Worm (Caenorhabditis elegans) whole organism, late embryonic: ENCODE data around the gene mpz-4.

Experiments used
- C08G9.2 ChIP-seq: sonication (generic microtip); optimal IDR thresholded peaks from 2 replicates; lab custom pipeline; 2016; ENCODE audit warnings: mild to moderate bottlenecking, missing genetic modification characterization, moderate library complexity, missing compliant biosample characterization
- C38D4.7 ChIP-seq: fragments of 200-800 bp; sonication (Bioruptor generic); optimal IDR thresholded peaks from 2 replicates; lab custom pipeline; 2018; ENCODE audit warnings: mild to moderate bottlenecking, missing genetic modification characterization, moderate library complexity, missing compliant biosample characterization
- F13H6.1 ChIP-seq: sonication (generic microtip); optimal IDR thresholded peaks from 2 replicates; lab custom pipeline; 2016; ENCODE audit warnings: missing genetic modification characterization, missing compliant biosample characterization
- Y22D7AL.16 ChIP-seq: sonication (generic microtip); optimal IDR thresholded peaks from 2 replicates; lab custom pipeline; 2016; ENCODE audit warnings: missing genetic modification characterization, missing compliant biosample characterization
- ahr-1 ChIP-seq: sonication (generic microtip); optimal IDR thresholded peaks from 2 replicates; lab custom pipeline; 2016; ENCODE audit warnings: missing genetic modification characterization, missing compliant biosample characterization
- ama-1 ChIP-seq: fragments of 150-350 bp; optimal IDR thresholded peaks from 2 replicates; lab custom pipeline; 2014
- ceh-14 ChIP-seq: sonication (generic microtip); optimal IDR thresholded peaks from 2 replicates; lab custom pipeline; 2016; ENCODE audit warnings: missing genotype, missing genetic modification characterization, missing compliant biosample characterization
- ceh-2 ChIP-seq: sonication (generic microtip); optimal IDR thresholded peaks from 2 replicates; lab custom pipeline; 2016; ENCODE audit warnings: missing genotype, missing genetic modification characterization, missing compliant biosample characterization
- ceh-22 ChIP-seq: sonication (generic microtip); optimal IDR thresholded peaks from 2 replicates; lab custom pipeline; 2017; ENCODE audit warnings: missing biosample characterization, missing genetic modification characterization
- ceh-24 ChIP-seq: sonication (generic microtip); optimal IDR thresholded peaks from 2 replicates; lab custom pipeline; 2016; ENCODE audit warnings: mild to moderate bottlenecking, missing genetic modification characterization, missing compliant biosample characterization
- ceh-30 ChIP-seq: fragments of 150-350 bp; optimal IDR thresholded peaks from 2 replicates; lab custom pipeline; 2014; ENCODE audit warnings: missing biosample characterization, missing genetic modification characterization
- ceh-34 ChIP-seq: sonication (generic microtip); optimal IDR thresholded peaks from 2 replicates; lab custom pipeline; 2016; ENCODE audit warnings: mild to moderate bottlenecking, missing genetic modification characterization, missing compliant biosample characterization
- ceh-45 ChIP-seq: fragments of 200-800 bp; sonication (Bioruptor generic); IDR thresholded peaks from 2 replicates; pipeline ENCODE4 v1.3.6; 2022; ENCODE audit warnings: missing genetic modification reagents, missing genetic modification characterization, missing compliant biosample characterization
- ceh-48 ChIP-seq: sonication (generic microtip); optimal IDR thresholded peaks from 2 replicates; lab custom pipeline; 2016; ENCODE audit warnings: missing genetic modification characterization, inconsistent platforms, missing compliant biosample characterization
- ceh-9 ChIP-seq: sonication (generic microtip); optimal IDR thresholded peaks from 2 replicates; lab custom pipeline; 2016; ENCODE audit warnings: mild to moderate bottlenecking, missing genetic modification characterization, inconsistent platforms, missing compliant biosample characterization
- che-1 ChIP-seq: sonication (generic microtip); optimal IDR thresholded peaks from 2 replicates; lab custom pipeline; 2016; ENCODE audit warnings: mild to moderate bottlenecking, missing genetic modification characterization, missing compliant biosample characterization
- dmd-4 ChIP-seq: sonication (generic microtip); optimal IDR thresholded peaks from 2 replicates; lab custom pipeline; 2016; ENCODE audit warnings: borderline replicate concordance, missing genetic modification characterization, missing compliant biosample characterization
- elt-2 ChIP-seq: sonication (generic microtip); optimal IDR thresholded peaks from 2 replicates; lab custom pipeline; 2016; ENCODE audit warnings: missing genetic modification reagents, missing genetic modification characterization, missing compliant biosample characterization
- elt-4 ChIP-seq: sonication (generic microtip); optimal IDR thresholded peaks from 2 replicates; lab custom pipeline; 2016; ENCODE audit warnings: missing genetic modification characterization, missing compliant biosample characterization
- eyg-1 ChIP-seq: sonication (generic microtip); optimal IDR thresholded peaks from 2 replicates; lab custom pipeline; 2016; ENCODE audit warnings: missing genotype, missing genetic modification characterization, missing compliant biosample characterization
- fkh-6 ChIP-seq: sonication (generic microtip); optimal IDR thresholded peaks from 2 replicates; lab custom pipeline; 2016; ENCODE audit warnings: missing genetic modification characterization, missing compliant biosample characterization
- gmeb-2 ChIP-seq: sonication (generic microtip); optimal IDR thresholded peaks from 2 replicates; lab custom pipeline; 2016; ENCODE audit warnings: missing genetic modification characterization, inconsistent platforms, missing compliant biosample characterization
- hlh-15 ChIP-seq: sonication (generic microtip); optimal IDR thresholded peaks from 2 replicates; lab custom pipeline; 2016; ENCODE audit warnings: missing genetic modification characterization, missing compliant biosample characterization
- lim-6 ChIP-seq: sonication (generic microtip); optimal IDR thresholded peaks from 2 replicates; lab custom pipeline; 2016; ENCODE audit warnings: missing genetic modification characterization, missing compliant biosample characterization
- madf-2 ChIP-seq: sonication (generic microtip); optimal IDR thresholded peaks from 2 replicates; lab custom pipeline; 2017; ENCODE audit warnings: missing genetic modification characterization, missing compliant biosample characterization
- mec-3 ChIP-seq: sonication (generic microtip); optimal IDR thresholded peaks from 2 replicates; lab custom pipeline; 2016; ENCODE audit warnings: borderline replicate concordance, missing genetic modification characterization, missing compliant biosample characterization
- nhr-232 ChIP-seq: sonication (generic microtip); optimal IDR thresholded peaks from 2 replicates; lab custom pipeline; 2016; ENCODE audit warnings: missing genetic modification characterization, missing compliant biosample characterization
- pag-3 ChIP-seq: sonication (generic microtip); optimal IDR thresholded peaks from 2 replicates; lab custom pipeline; 2016; ENCODE audit warnings: missing compliant biosample characterization, missing genetic modification characterization, borderline replicate concordance
- pat-9 ChIP-seq: fragments of 200-800 bp; sonication (Bioruptor generic); optimal IDR thresholded peaks from 2 replicates; lab custom pipeline; 2018; ENCODE audit warnings: mild to moderate bottlenecking, missing genetic modification characterization, moderate library complexity, missing compliant biosample characterization
- pax-1 ChIP-seq: fragments of 150-350 bp; optimal IDR thresholded peaks from 2 replicates; lab custom pipeline; 2014; ENCODE audit warnings: missing biosample characterization, missing genetic modification characterization
- pha-4 ChIP-seq: fragments of 150-350 bp; optimal IDR thresholded peaks from 2 replicates; lab custom pipeline; 2018; ENCODE audit warnings: missing biosample characterization, missing genetic modification reagents, missing genetic modification characterization
- pqm-1 ChIP-seq: sonication (generic microtip); optimal IDR thresholded peaks from 2 replicates; lab custom pipeline; 2016; ENCODE audit warnings: missing genetic modification characterization, missing compliant biosample characterization
- pros-1 ChIP-seq: fragments of 150-350 bp; optimal IDR thresholded peaks from 2 replicates; lab custom pipeline; 2014; ENCODE audit warnings: missing biosample characterization, missing genetic modification reagents, missing genetic modification characterization
- rnt-1 ChIP-seq: sonication (generic microtip); optimal IDR thresholded peaks from 2 replicates; lab custom pipeline; 2016; ENCODE audit warnings: missing genetic modification characterization, missing compliant biosample characterization
- sox-2 ChIP-seq: fragments of 200-800 bp; sonication (Bioruptor generic); IDR thresholded peaks from 2 replicates; pipeline ENCODE4 v1.3.6; 2022; ENCODE audit warnings: missing genetic modification reagents, missing genetic modification characterization, missing compliant biosample characterization
- sox-4 ChIP-seq: sonication (generic microtip); optimal IDR thresholded peaks from 2 replicates; lab custom pipeline; 2017; ENCODE audit warnings: mild to moderate bottlenecking, missing genetic modification characterization, inconsistent platforms, missing compliant biosample characterization
- syd-9 ChIP-seq: sonication (generic microtip); optimal IDR thresholded peaks from 2 replicates; lab custom pipeline; 2016; ENCODE audit warnings: mild to moderate bottlenecking, missing genetic modification characterization, moderate library complexity, missing compliant biosample characterization
- tbx-2 ChIP-seq: sonication (generic microtip); optimal IDR thresholded peaks from 2 replicates; lab custom pipeline; 2016; ENCODE audit warnings: missing genetic modification characterization, missing compliant biosample characterization
- tbx-7 ChIP-seq: sonication (generic microtip); optimal IDR thresholded peaks from 2 replicates; lab custom pipeline; 2016; ENCODE audit warnings: missing genotype, missing genetic modification characterization, missing compliant biosample characterization
- ttx-3 ChIP-seq: sonication (generic microtip); optimal IDR thresholded peaks from 2 replicates; lab custom pipeline; 2016; ENCODE audit warnings: missing genetic modification reagents, missing genetic modification characterization, missing compliant biosample characterization
- unc-3 ChIP-seq, 2 experiments: fragments of 200-800 bp in 1 of 2; sonication (Bioruptor generic) in 1 of 2; sonication (generic microtip) in 1 of 2; conservative IDR thresholded peaks in 1 of 2; optimal IDR thresholded peaks in 1 of 2; 2 replicates each; pipeline versions ENCODE4 v1.3.6 to Lab custom; 2016 to 2022; ENCODE audit warnings: missing compliant biosample characterization in 2 of 2, missing genetic modification characterization in 2 of 2, missing genetic modification reagents in 1 of 2
- unc-42 ChIP-seq: sonication (generic microtip); optimal IDR thresholded peaks from 2 replicates; lab custom pipeline; 2016; ENCODE audit warnings: missing genotype, missing genetic modification characterization, missing compliant biosample characterization
- unc-86 ChIP-seq: sonication (generic microtip); optimal IDR thresholded peaks from 2 replicates; lab custom pipeline; 2016; ENCODE audit warnings: missing genetic modification characterization, missing compliant biosample characterization

mpz-4 gene

ce11 chrIV:4821843-4822242, 5.3 kb downstream of the mpz-4 start:
- TF ChIP-seq ceh-24 (tag; lab: Kevin White, UChicago) (no peak), fkh-6 (tag; lab: Kevin White, UChicago) (no peak)

ce11 chrIV:4821054-4821453, 6.1 kb downstream of the mpz-4 start, which contains the start of gene H06H21.8:
Gene H06H21.8, minus strand, starts transcription at chrIV:4821131.
- TF ChIP-seq pros-1 (no peak), ahr-1 (no peak), ceh-9 (tag; lab: Kevin White, UChicago) (no peak), che-1 (no peak), ceh-45 (GFP tag; lab: Robert Waterston, UW) (no peak), ceh-34 (tag; lab: Kevin White, UChicago) (no peak), pag-3 (tag; lab: Kevin White, UChicago) (no peak), elt-2 (no peak), sox-2 (no peak), elt-4 (no peak), tbx-2 (tag; lab: Kevin White, UChicago) (no peak), rnt-1 (tag; lab: Kevin White, UChicago) (no peak), nhr-232 (no peak), ceh-48 (tag; lab: Kevin White, UChicago) (no peak), ama-1 (lab: Kevin White, UChicago) (no peak), tbx-7 (tag; lab: Kevin White, UChicago) (no peak), unc-3 (GFP tag; conservative IDR thresholded peaks at IDR 0.05; lab: Robert Waterston, UW) (no peak), unc-3 (tag; optimal IDR thresholded peaks at IDR 0.05; lab: Kevin White, UChicago) (no peak), sox-4 (tag; lab: Kevin White, UChicago) (no peak), pat-9 (no peak), gmeb-2 (tag; lab: Kevin White, UChicago) (no peak)

- TF ChIP-seq gmeb-2 (tag; lab: Kevin White, UChicago) (no peak), tbx-2 (tag; lab: Kevin White, UChicago) (no peak), ceh-22 (tag; lab: Kevin White, UChicago) (no peak), sox-2 (no peak), ceh-14 (tag; lab: Kevin White, UChicago) (no peak), ceh-30 (no peak), F13H6.1 (tag; lab: Kevin White, UChicago) (no peak), C38D4.7 (GFP tag; lab: Kevin White, UChicago) (no peak), pat-9 (no peak), pax-1 (tag; lab: Kevin White, UChicago) (no peak), eyg-1 (tag; lab: Kevin White, UChicago) (no peak), unc-86 (tag; lab: Kevin White, UChicago) (no peak), ceh-34 (tag; lab: Kevin White, UChicago) (no peak), nhr-232 (no peak), mec-3 (tag; lab: Kevin White, UChicago) (no peak), hlh-15 (no peak), ceh-24 (tag; lab: Kevin White, UChicago) (no peak), ceh-2 (no peak), dmd-4 (tag; lab: Kevin White, UChicago) (no peak)
- TF ChIP-seq, all 69 proteins: peak for 0
Measured at ce11 chrIV:4814185-4814584, 12.9 kb downstream of the mpz-4 start, which contains the start of gene srw-94. Gene srw-94, plus strand, starts transcription at chrIV:4814485.

ce11 chrIV:4811863-4812262, 15.3 kb downstream of the mpz-4 start, which contains the start of gene srw-95:
Gene srw-95, plus strand, starts transcription at chrIV:4812075.
- no peak for TF ChIP-seq ceh-24 (tag; lab: Kevin White, UChicago)
- no peak for TF ChIP-seq unc-42 (tag; lab: Kevin White, UChicago)
- TF ChIP-seq hlh-15: no peak
- no peak for TF ChIP-seq ceh-34 (tag; lab: Kevin White, UChicago)
- TF ChIP-seq pqm-1 (tag; lab: Kevin White, UChicago): no peak
- no peak for TF ChIP-seq mec-3 (tag; lab: Kevin White, UChicago)
- no peak for TF ChIP-seq ceh-9 (tag; lab: Kevin White, UChicago)
- no peak for TF ChIP-seq che-1
- TF ChIP-seq ahr-1: no peak
- TF ChIP-seq C38D4.7 (GFP tag; lab: Kevin White, UChicago): no peak
- TF ChIP-seq madf-2: no peak
- TF ChIP-seq lim-6: no peak
- TF ChIP-seq C08G9.2: no peak
- no peak for TF ChIP-seq pha-4
- no peak for TF ChIP-seq ceh-45 (GFP tag; lab: Robert Waterston, UW)
- no peak for TF ChIP-seq ttx-3
- TF ChIP-seq elt-2: no peak
- TF ChIP-seq syd-9 (tag; lab: Kevin White, UChicago): no peak
- TF ChIP-seq Y22D7AL.16 (tag; lab: Kevin White, UChicago): no peak
